Worm (Caenorhabditis elegans) whole organism, mixed stage, embryonic: ENCODE results near the gene Y49E10.18.

Experiments used
- mep-1 ChIP-seq: fragments of 150-350 bp; optimal IDR thresholded peaks from 2 replicates; lab custom pipeline; 2017; ENCODE audit warnings: missing biosample characterization, missing genetic modification reagents, missing genetic modification characterization, inconsistent platforms
- snpc-4 ChIP-seq: fragments of 150-350 bp; optimal IDR thresholded peaks from 2 replicates; lab custom pipeline; 2014; ENCODE audit warnings: missing biosample characterization, missing genetic modification characterization
- sptf-1 ChIP-seq: sonication (generic microtip); optimal IDR thresholded peaks from 2 replicates; lab custom pipeline; 2017; ENCODE audit warnings: mild to moderate bottlenecking, missing genetic modification characterization, moderate library complexity, missing compliant biosample characterization

ce11 chrIII:12469800-12470199 is 23.9 kb upstream of the Y49E10.18 start:
- TF ChIP-seq snpc-4 (tag; lab: Kevin White, UChicago) = no peak
- TF ChIP-seq mep-1 (tag; lab: Kevin White, UChicago) = no peak
- no peak for TF ChIP-seq sptf-1
